Worm (Caenorhabditis elegans) whole organism, L4 larva: Measurements from ENCODE around the gene rml-3.
A peak's percentile ranks its signal among the peaks of the same experiment; 100 is the strongest.

Source experiments
- D1046.2 ChIP-seq: fragments of 200-800 bp; sonication (Bioruptor generic); IDR thresholded peaks from 2 replicates; pipeline ENCODE4 v1.3.6; 2022; ENCODE audit warnings: missing genetic modification characterization, missing compliant biosample characterization
- F10B5.3 ChIP-seq: sonication (generic microtip); optimal IDR thresholded peaks from 2 replicates; lab custom pipeline; 2016; ENCODE audit warnings: mild to moderate bottlenecking, missing genetic modification characterization, missing compliant biosample characterization
- F26F4.8 ChIP-seq: fragments of 200-800 bp; sonication (Bioruptor generic); conservative IDR thresholded peaks from 2 replicates; pipeline ENCODE4 v1.3.6; 2022; ENCODE audit warnings: missing genetic modification characterization, missing compliant biosample characterization
- F37D6.2 ChIP-seq: sonication (generic microtip); optimal IDR thresholded peaks from 2 replicates; lab custom pipeline; 2016; ENCODE audit warnings: mild to moderate bottlenecking, missing genetic modification characterization, missing compliant biosample characterization
- F49E8.2 ChIP-seq: sonication (generic microtip); optimal IDR thresholded peaks from 2 replicates; lab custom pipeline; 2016; ENCODE audit warnings: missing compliant biosample characterization, mild to moderate bottlenecking, missing genetic modification characterization, borderline replicate concordance
- R02D3.7 ChIP-seq: fragments of 150-350 bp; sonication (generic microtip); optimal IDR thresholded peaks from 3 replicates; lab custom pipeline; 2014; ENCODE audit warnings: missing biosample characterization, missing genetic modification characterization
- T20F7.1 ChIP-seq: fragments of 200-800 bp; sonication (Bioruptor generic); optimal IDR thresholded peaks from 2 replicates; lab custom pipeline; 2018; ENCODE audit warnings: mild to moderate bottlenecking, missing genetic modification characterization, missing compliant biosample characterization
- T26A8.4 ChIP-seq: fragments of 200-800 bp; sonication (Bioruptor generic); IDR thresholded peaks from 2 replicates; pipeline ENCODE4 v1.3.6; 2022; ENCODE audit warnings: missing genetic modification characterization, missing compliant biosample characterization
- Y105C5A.15 ChIP-seq: fragments of 200-800 bp; sonication (Bioruptor generic); IDR thresholded peaks from 2 replicates; pipeline ENCODE4 v1.3.6; 2022; ENCODE audit warnings: missing genetic modification characterization, missing compliant biosample characterization
- Y48G9A.11 ChIP-seq: fragments of 200-800 bp; sonication (Bioruptor generic); IDR thresholded peaks from 2 replicates; pipeline ENCODE4 v1.3.6; 2022; ENCODE audit warnings: missing genetic modification reagents, missing genetic modification characterization, missing compliant biosample characterization
- ZK337.2 ChIP-seq: fragments of 200-800 bp; sonication (Bioruptor generic); IDR thresholded peaks from 2 replicates; pipeline ENCODE4 v1.3.6; 2022; ENCODE audit warnings: missing genetic modification reagents, missing genetic modification characterization, missing compliant biosample characterization
- ZK546.5 ChIP-seq, 2 experiments: sonication (generic microtip); optimal IDR thresholded peaks; 2 replicates each; lab custom pipeline; 2017; ENCODE audit warnings: missing biosample characterization in 2 of 2, missing genetic modification characterization in 2 of 2
- aha-1 ChIP-seq: fragments of 150-350 bp; peaks from one replicate; lab custom pipeline; 2014; ENCODE audit warnings: missing biosample characterization, missing genetic modification characterization
- ceh-62 ChIP-seq: sonication (generic microtip); optimal IDR thresholded peaks from 2 replicates; lab custom pipeline; 2017; ENCODE audit warnings: missing biosample characterization, missing genetic modification characterization
- ces-1 ChIP-seq: fragments of 150-350 bp; sonication (generic microtip); optimal IDR thresholded peaks from 4 replicates; lab custom pipeline; 2014; ENCODE audit warnings: missing biosample characterization, missing genetic modification reagents, missing genetic modification characterization
- daf-8 ChIP-seq: fragments of 200-800 bp; sonication (Bioruptor generic); IDR thresholded peaks from 2 replicates; pipeline ENCODE4 v1.3.6; 2022; ENCODE audit warnings: missing genetic modification characterization, missing compliant biosample characterization
- dmd-8 ChIP-seq: fragments of 200-800 bp; sonication (Bioruptor generic); IDR thresholded peaks from 2 replicates; pipeline ENCODE4 v1.3.6; 2022; ENCODE audit warnings: missing genetic modification characterization, missing compliant biosample characterization
- dmd-9 ChIP-seq: fragments of 200-800 bp; sonication (Bioruptor generic); IDR thresholded peaks from 2 replicates; pipeline ENCODE4 v1.3.6; 2022; ENCODE audit warnings: missing genetic modification reagents, missing genetic modification characterization, missing compliant biosample characterization
- dve-1 ChIP-seq: sonication (generic microtip); optimal IDR thresholded peaks from 2 replicates; lab custom pipeline; 2017; ENCODE audit warnings: antibody characterized with exemption, mild to moderate bottlenecking, missing genetic modification characterization, missing compliant biosample characterization; ENCODE audit not compliant: insufficient read depth
- egl-27 ChIP-seq: sonication (generic microtip); optimal IDR thresholded peaks from 3 replicates; lab custom pipeline; 2017; ENCODE audit warnings: missing biosample characterization, missing genetic modification reagents, missing genetic modification characterization
- gei-8 ChIP-seq: fragments of 200-800 bp; sonication (Bioruptor generic); optimal IDR thresholded peaks from 2 replicates; lab custom pipeline; 2018; ENCODE audit warnings: mild to moderate bottlenecking, missing genetic modification characterization, missing compliant biosample characterization
- hif-1 ChIP-seq, 2 experiments: sonication (generic microtip); optimal IDR thresholded peaks; 2 replicates each; lab custom pipeline; 2016 to 2017; ENCODE audit warnings: missing compliant biosample characterization in 2 of 2, missing genetic modification characterization in 2 of 2, missing genetic modification reagents in 2 of 2, missing genotype in 2 of 2, mild to moderate bottlenecking in 1 of 2
- hlh-11 ChIP-seq: fragments of 200-800 bp; sonication (Bioruptor generic); optimal IDR thresholded peaks from 2 replicates; lab custom pipeline; 2018; ENCODE audit warnings: mild to moderate bottlenecking, missing genetic modification characterization, missing compliant biosample characterization
- hlh-30 ChIP-seq: sonication (generic microtip); optimal IDR thresholded peaks from 2 replicates; lab custom pipeline; 2017; ENCODE audit warnings: antibody characterized with exemption, mild to moderate bottlenecking, missing genetic modification characterization, missing compliant biosample characterization; ENCODE audit not compliant: insufficient read depth
- jun-1 ChIP-seq: fragments of 150-350 bp; optimal IDR thresholded peaks from 2 replicates; lab custom pipeline; 2014; ENCODE audit warnings: missing biosample characterization, missing genetic modification reagents, missing genetic modification characterization
- lin-15B ChIP-seq: fragments of 150-350 bp; sonication (generic microtip); optimal IDR thresholded peaks from 3 replicates; lab custom pipeline; 2014; ENCODE audit warnings: missing biosample characterization, missing genetic modification characterization
- lir-3 ChIP-seq: sonication (generic microtip); optimal IDR thresholded peaks from 2 replicates; lab custom pipeline; 2016; ENCODE audit warnings: mild to moderate bottlenecking, missing genetic modification characterization, missing compliant biosample characterization
- madf-5 ChIP-seq, 2 experiments: fragments of 200-800 bp; sonication (Bioruptor generic); IDR thresholded peaks; 2 replicates each; pipeline ENCODE4 v1.3.6; 2022; ENCODE audit warnings: missing compliant biosample characterization in 2 of 2, missing genetic modification characterization in 2 of 2
- madf-9 ChIP-seq: fragments of 200-800 bp; sonication (Bioruptor generic); conservative IDR thresholded peaks from 2 replicates; pipeline ENCODE4 v1.3.6; 2022; ENCODE audit warnings: missing genetic modification reagents, missing genetic modification characterization, missing compliant biosample characterization
- mep-1 ChIP-seq: fragments of 150-350 bp; sonication (generic microtip); optimal IDR thresholded peaks from 3 replicates; lab custom pipeline; 2014; ENCODE audit warnings: missing biosample characterization, missing genetic modification characterization
- nhr-111 ChIP-seq: fragments of 200-800 bp; sonication (Bioruptor generic); optimal IDR thresholded peaks from 2 replicates; lab custom pipeline; 2018; ENCODE audit warnings: mild to moderate bottlenecking, missing genetic modification characterization, missing compliant biosample characterization
- nhr-41 ChIP-seq: fragments of 200-800 bp; sonication (Bioruptor generic); IDR thresholded peaks from 2 replicates; pipeline ENCODE4 v1.3.6; 2022; ENCODE audit warnings: missing genetic modification reagents, missing genetic modification characterization, missing compliant biosample characterization
- nhr-6 ChIP-seq: fragments of 150-350 bp; optimal IDR thresholded peaks from 2 replicates; lab custom pipeline; 2014; ENCODE audit warnings: missing biosample characterization, missing genetic modification characterization
- pha-4 ChIP-seq, 2 experiments: fragments of 150-350 bp in 1 of 2; fragments of 200-800 bp in 1 of 2; sonication (Bioruptor generic) in 1 of 2; IDR thresholded peaks in 1 of 2; optimal IDR thresholded peaks in 1 of 2; 2 replicates each; pipeline versions ENCODE4 v1.3.6 to Lab custom; 2014 to 2022; ENCODE audit warnings: missing genetic modification characterization in 2 of 2, missing genetic modification reagents in 2 of 2, missing biosample characterization in 1 of 2, missing compliant biosample characterization in 1 of 2
- pqm-1 ChIP-seq: sonication (generic microtip); optimal IDR thresholded peaks from 2 replicates; lab custom pipeline; 2017; ENCODE audit warnings: missing biosample characterization, missing genetic modification characterization
- sdz-12 ChIP-seq: fragments of 200-800 bp; sonication (Bioruptor generic); optimal IDR thresholded peaks from 2 replicates; lab custom pipeline; 2018; ENCODE audit warnings: mild to moderate bottlenecking, missing genetic modification characterization, missing compliant biosample characterization
- skn-1 ChIP-seq: fragments of 150-350 bp; optimal IDR thresholded peaks from 2 replicates; lab custom pipeline; 2014; ENCODE audit warnings: missing biosample characterization, missing genetic modification characterization
- snpc-1.2 ChIP-seq: fragments of 200-800 bp; sonication (Bioruptor generic); IDR thresholded peaks from 2 replicates; pipeline ENCODE4 v1.3.6; 2022; ENCODE audit warnings: missing genetic modification reagents, missing genetic modification characterization, missing compliant biosample characterization
- snpc-4 ChIP-seq: fragments of 150-350 bp; optimal IDR thresholded peaks from 2 replicates; lab custom pipeline; 2014; ENCODE audit warnings: missing biosample characterization, missing genetic modification characterization
- spr-1 ChIP-seq: sonication (generic microtip); optimal IDR thresholded peaks from 2 replicates; lab custom pipeline; 2016; ENCODE audit warnings: mild to moderate bottlenecking, missing genetic modification characterization, missing compliant biosample characterization
- tag-97 ChIP-seq: fragments of 200-800 bp; sonication (Bioruptor generic); IDR thresholded peaks from 2 replicates; pipeline ENCODE4 v1.3.6; 2022; ENCODE audit warnings: missing genetic modification characterization, missing compliant biosample characterization
- unc-39 ChIP-seq: sonication (generic microtip); optimal IDR thresholded peaks from 2 replicates; lab custom pipeline; 2017; ENCODE audit warnings: missing biosample characterization, missing genetic modification characterization
- unc-62 ChIP-seq, 3 experiments: fragments of 150-350 bp in 1 of 3; sonication (generic microtip); optimal IDR thresholded peaks in 2 of 3; peaks in 1 of 3; 1 replicate in 1 of 3; 2 replicates in 2 of 3; lab custom pipeline; 2014 to 2017; ENCODE audit warnings: missing biosample characterization in 3 of 3, missing genetic modification characterization in 3 of 3, missing genetic modification reagents in 3 of 3, missing genotype in 1 of 3
- vab-7 ChIP-seq: fragments of 200-800 bp; sonication (Bioruptor generic); IDR thresholded peaks from 2 replicates; pipeline ENCODE4 v1.3.6; 2022; ENCODE audit warnings: missing genetic modification reagents, missing genetic modification characterization, missing compliant biosample characterization
- zag-1 ChIP-seq: fragments of 150-350 bp; optimal IDR thresholded peaks from 2 replicates; lab custom pipeline; 2014; ENCODE audit warnings: missing biosample characterization, missing genetic modification characterization

The rml-3 gene

ce11 chrX:6211322-6211820, 27.5 kb downstream of the rml-3 start:
- TF ChIP-seq ZK337.2 (GFP tag; lab: Robert Waterston, UW) (no peak), spr-1 (no peak), unc-62 (GFP tag; optimal IDR thresholded peaks at IDR 0.05 in 1 of 2; lab: Kevin White, UChicago) (peak in 1 of 2 experiments; percentile 94), unc-62 (tag; optimal IDR thresholded peaks at IDR 0.05; lab: Kevin White, UChicago) (no peak), hlh-30 (tag; lab: Kevin White, UChicago) (no peak)
- TF ChIP-seq, all 104 proteins: peak for 1

DNA sequence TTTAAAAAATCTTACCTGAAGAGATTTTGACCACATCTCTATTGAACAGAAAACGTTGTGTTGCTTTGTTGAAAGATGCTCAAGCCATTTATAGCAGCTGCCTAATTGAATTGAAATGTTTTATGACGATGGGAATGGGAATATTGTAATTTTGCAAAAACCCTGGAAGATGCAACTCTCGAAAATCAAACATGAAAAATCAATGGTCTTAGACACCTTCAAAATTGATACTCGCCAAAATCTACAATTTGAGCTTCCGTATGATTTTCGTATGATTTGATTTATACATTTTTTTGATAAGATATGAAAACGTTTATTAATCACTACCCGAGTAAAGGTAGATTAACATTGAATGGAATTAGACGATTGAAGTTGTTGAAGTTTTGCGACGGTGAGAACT, 30.4 kb downstream of the rml-3 start, which contains the start of gene C14F11.7:
Gene C14F11.7 (minus strand): TSS at position 101 of the 400 bp plus-strand sequence.
- TF ChIP-seq pqm-1 (tag; lab: Kevin White, UChicago) (no peak), tag-97 (GFP tag; lab: Robert Waterston, UW) (no peak), R02D3.7 (tag; lab: Kevin White, UChicago) (no peak), T26A8.4 (GFP tag; lab: Robert Waterston, UW) (no peak), T20F7.1 (GFP tag; lab: Kevin White, UChicago) (no peak), aha-1 (tag; lab: Kevin White, UChicago) (no peak), D1046.2 (GFP tag; lab: Robert Waterston, UW) (no peak), F37D6.2 (tag; lab: Kevin White, UChicago) (no peak), Y48G9A.11 (GFP tag; lab: Robert Waterston, UW) (no peak), dve-1 (tag; lab: Kevin White, UChicago) (no peak), madf-5 (GFP tag; IDR thresholded peaks at IDR 0.05; lab: Robert Waterston, UW) (no peak), egl-27 (tag; lab: Kevin White, UChicago) (no peak), unc-62 (GFP tag; optimal IDR thresholded peaks at IDR 0.05 in 1 of 2; lab: Kevin White, UChicago) (no peak), unc-62 (tag; optimal IDR thresholded peaks at IDR 0.05; lab: Kevin White, UChicago) (no peak)

- peak; percentile 89 for TF ChIP-seq lir-3 (tag; lab: Kevin White, UChicago)
- TF ChIP-seq hlh-11 (tag; lab: Kevin White, UChicago): peak; percentile 88
- no peak for TF ChIP-seq ceh-62 (tag; lab: Kevin White, UChicago)
- peak; percentile 84 for TF ChIP-seq madf-9
- TF ChIP-seq zag-1 (tag; lab: Kevin White, UChicago): peak; percentile 30
- peak; percentile 59 to 93 for TF ChIP-seq hif-1 (tag; optimal IDR thresholded peaks at IDR 0.05; lab: Kevin White, UChicago)
- TF ChIP-seq vab-7 (GFP tag; lab: Robert Waterston, UW): peak; percentile 75
- 0 out of 2 replicates have a peak, but pooled peaks have one; percentile 27 for TF ChIP-seq daf-8 (GFP tag; lab: Robert Waterston, UW)
- TF ChIP-seq skn-1 (tag; lab: Kevin White, UChicago): no peak
- peak; percentile 75 for TF ChIP-seq T20F7.1 (GFP tag; lab: Kevin White, UChicago)
- TF ChIP-seq F10B5.3 (tag; lab: Kevin White, UChicago): peak; percentile 68
- TF ChIP-seq mep-1 (tag; lab: Kevin White, UChicago): peak; percentile 95
- peak; percentile 83; the same call in 1 of the 2 replicates for TF ChIP-seq dmd-8 (GFP tag; lab: Robert Waterston, UW)
- peak; percentile 100 for TF ChIP-seq aha-1 (tag; lab: Kevin White, UChicago)
- TF ChIP-seq Y105C5A.15 (GFP tag; lab: Robert Waterston, UW): peak; percentile 60; the same call in 1 of the 2 replicates
- no peak for TF ChIP-seq ZK546.5 (tag; optimal IDR thresholded peaks at IDR 0.05; lab: Kevin White, UChicago)
- no peak for TF ChIP-seq unc-39 (tag; lab: Kevin White, UChicago)
- no peak for TF ChIP-seq R02D3.7 (tag; lab: Kevin White, UChicago)
- TF ChIP-seq jun-1 (tag; lab: Kevin White, UChicago): peak; percentile 80
- peak; percentile 92 for TF ChIP-seq dve-1 (tag; lab: Kevin White, UChicago)
- peak; percentile 94 for TF ChIP-seq sdz-12 (GFP tag; lab: Kevin White, UChicago)
- peak; percentile 90 for TF ChIP-seq nhr-111 (GFP tag; lab: Kevin White, UChicago)
- peak; percentile 91 for TF ChIP-seq ZK337.2 (GFP tag; lab: Robert Waterston, UW)
- TF ChIP-seq pha-4 (GFP tag; IDR thresholded peaks at IDR 0.05; lab: Robert Waterston, UW): peak; percentile 92
- peak; percentile 9 for TF ChIP-seq pha-4 (tag; optimal IDR thresholded peaks at IDR 0.05; lab: Kevin White, UChicago)
- TF ChIP-seq snpc-1.2 (GFP tag; lab: Robert Waterston, UW): peak; percentile 63
- peak; percentile 67; the same call in 1 of the 2 replicates for TF ChIP-seq nhr-41 (GFP tag; lab: Robert Waterston, UW)
- TF ChIP-seq nhr-6 (tag; lab: Kevin White, UChicago): peak; percentile 92
- TF ChIP-seq F49E8.2 (tag; lab: Kevin White, UChicago): peak; percentile 60
- TF ChIP-seq snpc-4 (tag; lab: Kevin White, UChicago): no peak
- TF ChIP-seq F26F4.8: peak; percentile 85
- TF ChIP-seq ces-1: peak; percentile 66
- peak; percentile 77 for TF ChIP-seq gei-8 (GFP tag; lab: Kevin White, UChicago)
- no peak for TF ChIP-seq lin-15B (tag; lab: Kevin White, UChicago)
- peak; percentile 84 for TF ChIP-seq dmd-9 (GFP tag; lab: Robert Waterston, UW)
These were observed 31.2 kb downstream of the rml-3 start, which contains the start of gene T13C5.6 for ce11 chrX:6207687-6208088. TSS of gene T13C5.6 (minus strand) at chrX:6207687.
